Worm (Caenorhabditis elegans): ENCODE data around the gene dpl-1.
A peak's percentile ranks its signal among the peaks of the same experiment; 100 is the strongest.

The dpl-1 gene

DNA sequence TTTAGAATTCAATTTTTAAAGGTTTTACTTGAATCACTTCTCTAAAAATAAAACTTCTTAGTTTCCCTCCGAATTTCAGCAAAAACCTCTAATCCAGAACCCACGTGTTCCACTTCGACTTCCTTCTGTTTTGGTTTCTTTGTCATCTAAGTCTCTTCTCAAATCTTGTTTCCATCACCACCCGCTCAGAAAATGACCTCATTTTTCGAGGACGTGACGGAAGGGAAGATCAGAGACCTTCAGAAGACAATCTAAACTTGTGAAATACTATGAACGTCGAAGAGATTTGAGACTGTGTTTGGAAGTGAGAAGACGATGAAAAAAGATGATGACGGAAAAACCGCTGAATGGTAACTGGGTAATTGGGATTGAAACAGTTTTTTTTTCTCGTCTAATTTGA is 19.9 kb downstream of the dpl-1 start:
- TF ChIP-seq ama-1 (optimal IDR thresholded peaks at IDR 0.05) (no peak), blmp-1 (tag; optimal IDR thresholded peaks at IDR 0.05) (peak; percentile 79), lin-14 (GFP tag; optimal IDR thresholded peaks at IDR 0.05) (peak; percentile 70), ceh-63 (GFP tag; optimal IDR thresholded peaks at IDR 0.05) (no peak), xbp-1 (tag; optimal IDR thresholded peaks at IDR 0.05) (no peak), nhr-85 (tag) (peak; percentile 86), elt-3 (tag; optimal IDR thresholded peaks at IDR 0.05) (peak in 1 of 6 experiments; percentile 17), mep-1 (tag; optimal IDR thresholded peaks at IDR 0.05) (peak; percentile 38)

- TF ChIP-seq blmp-1 (tag; optimal IDR thresholded peaks at IDR 0.05) (peak; percentile 62), ets-5 (GFP tag; IDR thresholded peaks at IDR 0.05) (no peak)
Observed at ce11 chrII:9190513-9191099, 20.9 kb downstream of the dpl-1 start.

DNA sequence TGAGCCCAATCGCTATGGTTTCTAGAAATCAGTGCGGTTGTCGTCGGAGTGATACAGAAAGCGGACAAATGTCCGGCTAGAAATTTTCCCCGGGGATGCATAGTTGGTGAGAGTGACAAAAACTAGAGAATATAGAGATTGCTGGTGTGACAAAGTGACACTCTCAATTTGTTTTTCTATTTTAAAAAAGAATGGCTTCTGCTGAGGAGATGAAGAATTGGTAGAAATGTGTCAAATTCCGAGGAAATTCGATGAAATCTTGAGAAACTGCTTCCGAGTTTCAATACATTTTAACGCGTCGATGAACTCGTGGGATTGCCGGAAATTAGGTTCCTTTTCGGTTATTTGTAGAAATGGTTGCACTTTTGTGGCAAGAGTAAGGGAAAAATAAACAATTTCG is 24.5 kb downstream of the dpl-1 start, which contains the start of gene twk-4:
twk-4 (minus strand) TSS at position 101 of the 400 bp plus-strand sequence.
- TF ChIP-seq efl-1 (optimal IDR thresholded peaks at IDR 0.05) (no peak), efl-1 (GFP tag; optimal IDR thresholded peaks at IDR 0.05 in 1 of 2) (peak in 1 of 2 experiments; percentile 27), lin-14 (GFP tag; optimal IDR thresholded peaks at IDR 0.05) (no peak), C34B4.2 (tag; optimal IDR thresholded peaks at IDR 0.05) (no peak)

ce11 chrII:9196325-9196724 is 26.6 kb downstream of the dpl-1 start:
- no peak for TF ChIP-seq ces-1 (GFP tag; optimal IDR thresholded peaks at IDR 0.05)
- peak in 1 of 2 experiments; percentile 8 for TF ChIP-seq lin-35 (GFP tag; optimal IDR thresholded peaks at IDR 0.05)
- peak; percentile 49 for TF ChIP-seq elt-2 (tag; optimal IDR thresholded peaks at IDR 0.05)

DNA sequence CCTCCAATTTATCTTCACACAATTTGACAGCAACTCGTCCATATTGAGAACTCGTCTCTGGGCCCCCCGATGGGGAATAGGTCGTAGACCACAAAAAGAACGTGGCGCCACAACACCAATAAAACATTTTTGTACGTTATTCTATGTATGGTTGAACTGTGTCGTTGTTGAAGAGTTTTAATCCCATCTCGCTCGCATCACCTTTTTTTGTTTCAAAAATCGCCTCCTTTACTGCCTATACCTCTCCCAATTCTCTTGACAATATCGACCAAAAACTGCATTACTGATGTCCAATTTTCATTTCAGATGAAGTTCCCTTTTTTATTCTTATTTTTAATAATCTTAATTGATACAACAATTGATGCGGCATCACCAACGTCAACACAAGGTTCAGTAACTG is 27.5 kb downstream of the dpl-1 start, which contains the start of gene let-23:
let-23 (plus strand) TSS at position 301 of the 400 bp plus-strand sequence.
- TF ChIP-seq ztf-4 (tag; optimal IDR thresholded peaks at IDR 0.05) (no peak), efl-1 (optimal IDR thresholded peaks at IDR 0.05) (no peak), efl-1 (GFP tag; optimal IDR thresholded peaks at IDR 0.05 in 1 of 2) (peak in 1 of 2 experiments; percentile 32)

DNA sequence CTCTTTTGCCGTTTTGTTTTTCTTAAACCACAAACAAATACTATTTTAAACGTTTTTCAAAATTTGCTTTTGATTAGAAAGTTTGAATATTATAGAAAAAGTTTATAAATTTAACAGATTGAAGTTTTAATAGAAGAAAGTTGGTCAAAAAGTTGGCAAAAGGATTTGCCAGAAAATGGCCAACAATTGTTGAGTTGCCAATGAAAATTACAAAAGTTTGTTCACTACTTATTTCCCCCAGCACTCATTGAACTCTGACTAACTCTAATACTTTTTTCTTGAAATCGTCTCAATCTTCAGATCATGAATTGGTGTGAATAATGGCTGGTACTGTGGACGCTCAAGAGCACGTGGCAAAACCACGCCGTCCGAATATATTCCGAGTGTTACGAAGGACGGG is 40.4 kb downstream of the dpl-1 start, which contains the start of gene ZK1067.4:
ZK1067.4 (plus strand) TSS at position 301 of the 400 bp plus-strand sequence.
- TF ChIP-seq hpl-2 (GFP tag; optimal IDR thresholded peaks at IDR 0.05) (no peak), pax-3 (tag; optimal IDR thresholded peaks at IDR 0.05) (no peak), hlh-17 (GFP tag; optimal IDR thresholded peaks at IDR 0.05; ENCODE audit: borderline replicate concordance) (no peak), ets-5 (GFP tag; IDR thresholded peaks at IDR 0.05) (no peak), ceh-8 (GFP tag; optimal IDR thresholded peaks at IDR 0.05) (no peak), ztf-11 (tag; optimal IDR thresholded peaks at IDR 0.05) (no peak), lin-35 (GFP tag; optimal IDR thresholded peaks at IDR 0.05) (no peak), nhr-11 (tag; optimal IDR thresholded peaks at IDR 0.05) (no peak), ceh-90 (tag; optimal IDR thresholded peaks at IDR 0.05) (no peak), ceh-63 (GFP tag; optimal IDR thresholded peaks at IDR 0.05) (no peak), zag-1 (tag; optimal IDR thresholded peaks at IDR 0.05) (no peak), efl-1 (optimal IDR thresholded peaks at IDR 0.05) (no peak), efl-1 (GFP tag; optimal IDR thresholded peaks at IDR 0.05 in 1 of 2) (no peak), tbx-2 (tag; optimal IDR thresholded peaks at IDR 0.05) (no peak), lsy-2 (tag; optimal IDR thresholded peaks at IDR 0.05) (no peak), nhr-71 (tag; optimal IDR thresholded peaks at IDR 0.05) (no peak), nhr-20 (tag; optimal IDR thresholded peaks at IDR 0.05) (no peak), dsc-1 (tag; optimal IDR thresholded peaks at IDR 0.05) (no peak), fkh-10 (GFP tag; optimal IDR thresholded peaks at IDR 0.05) (no peak), nhr-85 (tag) (no peak)
